Worm (Caenorhabditis elegans) whole organism, L2 larva: ENCODE data around the gene ZK1248.11.

Experiments
- crh-2 ChIP-seq: sonication (generic microtip); optimal IDR thresholded peaks from 2 replicates; lab custom pipeline; 2017; ENCODE audit warnings: missing biosample characterization, missing genetic modification characterization
- egl-27 ChIP-seq: sonication (generic microtip); optimal IDR thresholded peaks from 3 replicates; lab custom pipeline; 2017; ENCODE audit warnings: missing biosample characterization, missing genetic modification reagents, missing genetic modification characterization
- lin-39 ChIP-seq: fragments of 150-350 bp; optimal IDR thresholded peaks from 2 replicates; lab custom pipeline; 2014; ENCODE audit warnings: missing biosample characterization, missing genetic modification reagents, missing genetic modification characterization
- unc-62 ChIP-seq: fragments of 150-350 bp; optimal IDR thresholded peaks from 2 replicates; lab custom pipeline; 2014; ENCODE audit warnings: missing biosample characterization, missing genetic modification reagents, missing genetic modification characterization
- ztf-11 ChIP-seq: sonication (generic microtip); optimal IDR thresholded peaks from 2 replicates; lab custom pipeline; 2017; ENCODE audit warnings: missing biosample characterization, missing genetic modification characterization

ce11 chrII:5785504-5785903 lies 42.9 kb downstream of the ZK1248.11 start:
- TF ChIP-seq egl-27 (tag; lab: Kevin White, UChicago) (no peak), unc-62 (no peak), crh-2 (tag; lab: Kevin White, UChicago) (no peak), lin-39 (tag; lab: Kevin White, UChicago) (no peak), ztf-11 (no peak)
